Fruit fly (Drosophila melanogaster) S2 (cell line): ENCODE results near the gene CG15408.

Experiments
- CG8478 ChIP-seq: fragments of >200 bp; optimal IDR thresholded peaks from 2 replicates; lab custom pipeline; 2018
- CTCF ChIP-seq, 2 experiments: fragments of >200 bp; optimal IDR thresholded peaks; 2 replicates each; lab custom pipeline; 2018

DNA sequence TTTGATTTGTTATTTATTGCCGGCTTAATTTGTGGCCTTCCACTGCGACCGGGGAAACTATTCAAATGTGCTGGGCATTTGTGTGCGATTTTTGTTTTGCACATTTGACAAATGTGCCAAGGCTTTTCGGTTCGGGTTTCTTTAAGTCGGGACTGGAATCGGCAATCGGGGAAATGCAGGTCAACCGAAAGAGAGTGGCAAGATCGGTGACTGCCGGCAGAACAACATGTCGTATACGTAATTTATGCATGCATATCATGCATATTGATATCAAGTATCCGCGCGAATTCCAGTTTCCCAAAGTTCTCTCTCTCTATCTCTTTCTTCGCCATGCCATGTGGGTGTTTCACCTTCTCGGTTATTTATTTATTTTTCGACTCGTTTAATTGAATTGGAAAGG, 9.8 kb downstream of the CG15408 start:
- TF ChIP-seq CG8478 (lab: Kevin White, UChicago) (no peak), CTCF (optimal IDR thresholded peaks at IDR 0.05; lab: Kevin White, UChicago) (no peak)
